Worm (Caenorhabditis elegans) whole organism, early embryonic: Measurements from ENCODE around the gene mab-5.

Experiments
- B0310.2 ChIP-seq: sonication (generic microtip); optimal IDR thresholded peaks from 2 replicates; lab custom pipeline; 2016; ENCODE audit warnings: mild to moderate bottlenecking, missing genetic modification characterization, missing compliant biosample characterization
- F13C5.2 ChIP-seq: sonication (generic microtip); optimal IDR thresholded peaks from 2 replicates; lab custom pipeline; 2017; ENCODE audit warnings: mild to moderate bottlenecking, missing genetic modification characterization, inconsistent platforms, missing compliant biosample characterization
- ama-1 ChIP-seq: fragments of 150-350 bp; optimal IDR thresholded peaks from 2 replicates; lab custom pipeline; 2014
- flt-1 ChIP-seq: fragments of 200-800 bp; sonication (Bioruptor generic); IDR thresholded peaks from 2 replicates; pipeline ENCODE4 v1.3.6; 2022; ENCODE audit warnings: missing genetic modification characterization, missing compliant biosample characterization
- sea-1 ChIP-seq: fragments of 200-800 bp; sonication (Bioruptor generic); conservative IDR thresholded peaks from 2 replicates; pipeline ENCODE4 v1.3.6; 2022; ENCODE audit warnings: missing genetic modification characterization, missing compliant biosample characterization
- tra-4 ChIP-seq: sonication (generic microtip); optimal IDR thresholded peaks from 2 replicates; lab custom pipeline; 2017; ENCODE audit warnings: missing genetic modification characterization, missing compliant biosample characterization

- TF ChIP-seq ama-1 (no peak), F13C5.2 (tag; lab: Kevin White, UChicago) (no peak), flt-1 (GFP tag; lab: Robert Waterston, UW) (no peak), sea-1 (GFP tag; lab: Robert Waterston, UW) (no peak), B0310.2 (tag; lab: Kevin White, UChicago) (no peak), tra-4 (tag; lab: Kevin White, UChicago) (no peak)
These were observed 7.2 kb downstream of the mab-5 start, which contains the start of gene bath-15 for ce11 chrIII:7775983-7776440.
